Fruit fly (Drosophila melanogaster): ENCODE data around the gene Paip2.

DNA sequence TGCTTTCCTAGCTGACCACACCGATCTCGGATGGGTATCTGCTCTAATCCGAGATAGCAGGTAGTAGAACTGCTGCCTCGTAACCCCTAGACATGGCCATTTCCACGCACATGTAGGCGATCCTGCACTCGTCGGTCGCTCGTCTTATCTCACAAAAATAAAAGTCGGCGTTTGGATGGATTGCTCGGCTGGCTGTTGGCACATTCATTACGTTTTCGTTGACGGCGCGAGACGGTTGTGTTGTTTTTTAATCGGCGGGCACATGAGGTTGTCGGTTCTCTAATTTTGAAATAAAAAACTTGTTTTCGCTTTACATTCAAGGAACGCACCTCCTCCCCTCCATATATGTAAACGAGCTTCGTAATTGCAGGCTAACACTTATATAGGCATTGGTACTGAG, 51.7 kb downstream of the Paip2 start, which contains the start of gene ry:
- TF ChIP-seq CTCF (optimal IDR thresholded peaks at IDR 0.05) (no peak), CG8478 (optimal IDR thresholded peaks at IDR 0.05) (no peak)

Data from S2 (cell line).